Fruit fly (Drosophila melanogaster) whole organism, adult: ENCODE measurements around the gene CG42538.
A peak's percentile ranks its signal among the peaks of the same experiment; 100 is the strongest.

Experiments
- CG11617 ChIP-seq: fragments of 200-800 bp; sonication (Bioruptor generic); optimal IDR thresholded peaks from 2 replicates; lab custom pipeline; 2017; ENCODE audit warnings: mild to moderate bottlenecking, missing biosample characterization, missing genetic modification reagents, missing genetic modification characterization
- CG12768 ChIP-seq: fragments of 200-800 bp; sonication (Bioruptor generic); optimal IDR thresholded peaks from 2 replicates; lab custom pipeline; 2017; ENCODE audit warnings: missing biosample characterization, missing genetic modification characterization, mild to moderate bottlenecking, moderate library complexity, missing genetic modification reagents
- CG14711 ChIP-seq: fragments of 200-800 bp; sonication (Bioruptor generic); optimal IDR thresholded peaks from 2 replicates; lab custom pipeline; 2018; ENCODE audit warnings: missing biosample characterization, mild to moderate bottlenecking, missing genetic modification characterization, moderate library complexity
- CG1620 ChIP-seq: fragments of 200-800 bp; sonication (Bioruptor generic); optimal IDR thresholded peaks from 2 replicates; lab custom pipeline; 2016; ENCODE audit warnings: missing biosample characterization, missing genetic modification characterization
- CG33017 ChIP-seq: fragments of 200-800 bp; sonication (Bioruptor generic); optimal IDR thresholded peaks from 2 replicates; lab custom pipeline; 2018; ENCODE audit warnings: missing biosample characterization, mild to moderate bottlenecking, missing genetic modification characterization, moderate library complexity
- CG5204 ChIP-seq: fragments of 200-800 bp; sonication (Bioruptor generic); optimal IDR thresholded peaks from 2 replicates; lab custom pipeline; 2016; ENCODE audit warnings: missing biosample characterization, missing genetic modification characterization
- CG7045 ChIP-seq: fragments of 200-800 bp; sonication (Bioruptor generic); optimal IDR thresholded peaks from 2 replicates; lab custom pipeline; 2017; ENCODE audit warnings: missing biosample characterization, mild to moderate bottlenecking, missing genetic modification characterization
- CG7101 ChIP-seq: fragments of 200-800 bp; sonication (Bioruptor generic); optimal IDR thresholded peaks from 2 replicates; lab custom pipeline; 2018; ENCODE audit warnings: missing biosample characterization, mild to moderate bottlenecking, missing genetic modification characterization, moderate library complexity
- Clk ChIP-seq: fragments of 200-800 bp; sonication (Bioruptor generic); optimal IDR thresholded peaks from 2 replicates; lab custom pipeline; 2017; ENCODE audit warnings: missing biosample characterization, missing genetic modification characterization
- Crg-1 ChIP-seq: fragments of 200-800 bp; sonication (Bioruptor generic); optimal IDR thresholded peaks from 2 replicates; lab custom pipeline; 2016; ENCODE audit warnings: missing biosample characterization, missing genetic modification characterization
- Hr96 ChIP-seq: fragments of 200-800 bp; sonication (Bioruptor generic); optimal IDR thresholded peaks from 2 replicates; lab custom pipeline; 2016; ENCODE audit warnings: missing biosample characterization, missing genetic modification characterization
- Mnt ChIP-seq: fragments of 200-800 bp; sonication (Bioruptor generic); optimal IDR thresholded peaks from 2 replicates; lab custom pipeline; 2016; ENCODE audit warnings: missing biosample characterization, mild to moderate bottlenecking, missing genetic modification characterization
- bab1 ChIP-seq: fragments of 200-800 bp; sonication (Bioruptor generic); optimal IDR thresholded peaks from 3 replicates; lab custom pipeline; 2019; ENCODE audit warnings: missing biosample characterization, mild to moderate bottlenecking, missing genetic modification characterization, moderate library complexity
- cic ChIP-seq: fragments of 200-800 bp; sonication (Bioruptor generic); optimal IDR thresholded peaks from 2 replicates; lab custom pipeline; 2017; ENCODE audit warnings: missing biosample characterization, mild to moderate bottlenecking, missing genetic modification characterization, moderate library complexity
- cnc ChIP-seq, 2 experiments: fragments of >200 bp; optimal IDR thresholded peaks; 2 replicates each; lab custom pipeline; 2017
- kay ChIP-seq: fragments of 200-800 bp; sonication (Bioruptor generic); peaks from one replicate; lab custom pipeline; 2016; ENCODE audit warnings: missing biosample characterization, missing genetic modification characterization, borderline replicate concordance
- ovo ChIP-seq: fragments of 200-800 bp; sonication (Bioruptor generic); optimal IDR thresholded peaks from 2 replicates; lab custom pipeline; 2016; ENCODE audit warnings: missing biosample characterization, missing genetic modification characterization
- pad ChIP-seq: fragments of 200-800 bp; sonication (Bioruptor generic); optimal IDR thresholded peaks from 3 replicates; lab custom pipeline; 2017; ENCODE audit warnings: missing biosample characterization, missing genetic modification characterization, mild to moderate bottlenecking, moderate library complexity, missing genetic modification reagents
- tj ChIP-seq: fragments of 200-800 bp; sonication (Bioruptor generic); optimal IDR thresholded peaks from 3 replicates; lab custom pipeline; 2017; ENCODE audit warnings: missing biosample characterization, mild to moderate bottlenecking, missing genetic modification characterization, moderate library complexity
- toe ChIP-seq: fragments of 200-800 bp; sonication (Bioruptor generic); optimal IDR thresholded peaks from 2 replicates; lab custom pipeline; 2016; ENCODE audit warnings: missing biosample characterization, missing genetic modification characterization

Gene CG42538

dm6 chr3L:16034224-16034623 is at the start of gene CG42538:
Gene CG42538, plus strand, starts transcription at chr3L:16034524.
- no peak for TF ChIP-seq cnc (optimal IDR thresholded peaks at IDR 0.05; lab: Kevin White, UChicago)
- TF ChIP-seq CG14711, result no peak
- no peak for TF ChIP-seq toe (GFP tag; lab: Kevin White, UChicago)
- no peak for TF ChIP-seq Clk (GFP tag; lab: Kevin White, UChicago)
- TF ChIP-seq CG7045 (GFP tag; lab: Kevin White, UChicago), result no peak
- TF ChIP-seq Hr96, result no peak

- TF ChIP-seq Clk (GFP tag; lab: Kevin White, UChicago) (no peak), Crg-1 (GFP tag; lab: Kevin White, UChicago) (no peak), CG12768 (GFP tag; lab: Kevin White, UChicago) (no peak), CG7045 (GFP tag; lab: Kevin White, UChicago) (no peak), bab1 (GFP tag; lab: Kevin White, UChicago) (no peak), tj (GFP tag; lab: Kevin White, UChicago) (no peak), CG7101 (tag; lab: Kevin White, UChicago) (no peak), kay (no peak), CG14711 (no peak), pad (GFP tag; lab: Kevin White, UChicago) (no peak), CG33017 (tag; lab: Kevin White, UChicago) (no peak), CG1620 (GFP tag; lab: Kevin White, UChicago) (no peak), cnc (optimal IDR thresholded peaks at IDR 0.05; lab: Kevin White, UChicago) (no peak), ovo (no peak)
These were observed 46.7 kb upstream of the CG42538 start, which contains the start of gene PolD1 for dm6 chr3L:15987635-15988034. Gene PolD1, minus strand, starts transcription at chr3L:15987815.

- TF ChIP-seq CG33017 (tag; lab: Kevin White, UChicago), result peak; percentile 16
- peak; percentile 65 for TF ChIP-seq CG12768 (GFP tag; lab: Kevin White, UChicago)
- TF ChIP-seq Mnt, result no peak
- TF ChIP-seq Hr96, result no peak
- no peak for TF ChIP-seq toe (GFP tag; lab: Kevin White, UChicago)
- no peak for TF ChIP-seq Clk (GFP tag; lab: Kevin White, UChicago)
- peak; percentile 58 for TF ChIP-seq CG7101 (tag; lab: Kevin White, UChicago)
- TF ChIP-seq cic, result peak; percentile 16
- peak; percentile 10 for TF ChIP-seq Crg-1 (GFP tag; lab: Kevin White, UChicago)
- TF ChIP-seq ovo, result no peak
- no peak for TF ChIP-seq CG5204 (GFP tag; lab: Kevin White, UChicago)
- TF ChIP-seq CG14711, result peak; percentile 24
- peak; percentile 51 for TF ChIP-seq CG11617 (GFP tag; lab: Kevin White, UChicago)
- no peak for TF ChIP-seq tj (GFP tag; lab: Kevin White, UChicago)
- peak; percentile 11 for TF ChIP-seq bab1 (GFP tag; lab: Kevin White, UChicago)
- peak; percentile 95 for TF ChIP-seq pad (GFP tag; lab: Kevin White, UChicago)
- TF ChIP-seq kay, result no peak
- peak; percentile 25 for TF ChIP-seq CG1620 (GFP tag; lab: Kevin White, UChicago)
- peak; percentile 12 for TF ChIP-seq CG7045 (GFP tag; lab: Kevin White, UChicago)
- TF ChIP-seq cnc (optimal IDR thresholded peaks at IDR 0.05; lab: Kevin White, UChicago), result no peak
These were observed 46.2 kb upstream of the CG42538 start, which contains the start of gene Hip14 for dm6 chr3L:15988039-15988546. Gene Hip14, plus strand, starts transcription at chr3L:15988236.

dm6 chr3L:15996019-15996418 is 38.3 kb upstream of the CG42538 start:
- TF ChIP-seq CG7101 (tag; lab: Kevin White, UChicago) (no peak), pad (GFP tag; lab: Kevin White, UChicago) (no peak), Crg-1 (GFP tag; lab: Kevin White, UChicago) (no peak), CG5204 (GFP tag; lab: Kevin White, UChicago) (no peak), CG14711 (no peak), CG33017 (tag; lab: Kevin White, UChicago) (no peak), tj (GFP tag; lab: Kevin White, UChicago) (no peak), Hr96 (no peak), toe (GFP tag; lab: Kevin White, UChicago) (no peak), kay (no peak), Mnt (no peak), CG11617 (GFP tag; lab: Kevin White, UChicago) (no peak), CG12768 (GFP tag; lab: Kevin White, UChicago) (no peak), cic (no peak), CG7045 (GFP tag; lab: Kevin White, UChicago) (no peak)

- no peak for TF ChIP-seq CG5204 (GFP tag; lab: Kevin White, UChicago)
- no peak for TF ChIP-seq toe (GFP tag; lab: Kevin White, UChicago)
- no peak for TF ChIP-seq bab1 (GFP tag; lab: Kevin White, UChicago)
- no peak for TF ChIP-seq CG1620 (GFP tag; lab: Kevin White, UChicago)
- no peak for TF ChIP-seq Mnt
- no peak for TF ChIP-seq ovo
- TF ChIP-seq CG33017 (tag; lab: Kevin White, UChicago), result no peak
- no peak for TF ChIP-seq CG7045 (GFP tag; lab: Kevin White, UChicago)
- TF ChIP-seq pad (GFP tag; lab: Kevin White, UChicago), result no peak
- TF ChIP-seq cnc (optimal IDR thresholded peaks at IDR 0.05; lab: Kevin White, UChicago), result no peak
- TF ChIP-seq CG12768 (GFP tag; lab: Kevin White, UChicago), result no peak
- no peak for TF ChIP-seq Hr96
- TF ChIP-seq tj (GFP tag; lab: Kevin White, UChicago), result no peak
- no peak for TF ChIP-seq Crg-1 (GFP tag; lab: Kevin White, UChicago)
- TF ChIP-seq cic, result no peak
- TF ChIP-seq kay, result no peak
These were observed 36.1 kb upstream of the CG42538 start for dm6 chr3L:15998217-15998616.

- TF ChIP-seq kay (no peak), CG33017 (tag; lab: Kevin White, UChicago) (no peak), CG14711 (no peak), Hr96 (no peak), toe (GFP tag; lab: Kevin White, UChicago) (no peak), CG1620 (GFP tag; lab: Kevin White, UChicago) (no peak), bab1 (GFP tag; lab: Kevin White, UChicago) (no peak), cnc (optimal IDR thresholded peaks at IDR 0.05; lab: Kevin White, UChicago) (no peak), Crg-1 (GFP tag; lab: Kevin White, UChicago) (no peak), CG12768 (GFP tag; lab: Kevin White, UChicago) (no peak), Clk (GFP tag; lab: Kevin White, UChicago) (no peak), pad (GFP tag; lab: Kevin White, UChicago) (no peak), Mnt (no peak), tj (GFP tag; lab: Kevin White, UChicago) (no peak), CG7045 (GFP tag; lab: Kevin White, UChicago) (no peak), CG11617 (GFP tag; lab: Kevin White, UChicago) (no peak), ovo (no peak), CG5204 (GFP tag; lab: Kevin White, UChicago) (no peak), CG7101 (tag; lab: Kevin White, UChicago) (no peak)
These were observed 34.8 kb upstream of the CG42538 start for dm6 chr3L:15999358-16000005.
